Worm (Caenorhabditis elegans) whole organism, young adult: ENCODE measurements around the gene ZK512.2.

Experiments
- ama-1 ChIP-seq, 3 experiments: fragments of 150-350 bp in 1 of 3; sonication (generic microtip) in 2 of 3; optimal IDR thresholded peaks; 2 replicates each; lab custom pipeline; 2014 to 2018; ENCODE audit warnings: missing biosample characterization in 2 of 3, missing genetic modification characterization in 2 of 3, missing genetic modification reagents in 2 of 3
- aptf-2 ChIP-seq: fragments of 200-800 bp; sonication (Bioruptor generic); conservative IDR thresholded peaks from 2 replicates; pipeline ENCODE4 v1.3.6; 2022; ENCODE audit warnings: missing genetic modification reagents, missing genetic modification characterization, missing compliant biosample characterization
- bed-1 ChIP-seq: fragments of 200-800 bp; sonication (Bioruptor generic); IDR thresholded peaks from 2 replicates; pipeline ENCODE4 v1.3.6; 2022; ENCODE audit warnings: missing genetic modification reagents, missing genetic modification characterization, missing compliant biosample characterization
- efl-1 ChIP-seq: fragments of 150-350 bp; optimal IDR thresholded peaks from 2 replicates; lab custom pipeline; 2014; ENCODE audit warnings: missing biosample characterization, missing genetic modification reagents, missing genetic modification characterization
- him-1 ChIP-seq: sonication (generic microtip); optimal IDR thresholded peaks from 2 replicates; lab custom pipeline; 2016; ENCODE audit warnings: missing genotype, missing genetic modification reagents, missing genetic modification characterization, missing compliant biosample characterization
- hmg-20 ChIP-seq: fragments of 200-800 bp; sonication (Bioruptor generic); IDR thresholded peaks from 2 replicates; pipeline ENCODE4 v1.3.6; 2022; ENCODE audit warnings: missing genetic modification reagents, missing genetic modification characterization, missing compliant biosample characterization
- lin-54 ChIP-seq: fragments of 200-800 bp; sonication (Bioruptor generic); optimal IDR thresholded peaks from 2 replicates; lab custom pipeline; 2018; ENCODE audit warnings: mild to moderate bottlenecking, missing genetic modification characterization, missing compliant biosample characterization
- madf-10 ChIP-seq: sonication (generic microtip); optimal IDR thresholded peaks from 2 replicates; lab custom pipeline; 2016; ENCODE audit warnings: mild to moderate bottlenecking, missing genetic modification characterization, missing compliant biosample characterization
- nfya-1 ChIP-seq: sonication (generic microtip); optimal IDR thresholded peaks from 2 replicates; lab custom pipeline; 2017; ENCODE audit warnings: antibody characterized with exemption, missing compliant biosample characterization, missing genetic modification characterization, borderline replicate concordance; ENCODE audit not compliant: insufficient read depth
- unc-130 ChIP-seq: sonication (generic microtip); optimal IDR thresholded peaks from 2 replicates; lab custom pipeline; 2016; ENCODE audit warnings: missing genetic modification reagents, missing genetic modification characterization, missing compliant biosample characterization
- ztf-26 ChIP-seq: sonication (generic microtip); optimal IDR thresholded peaks from 2 replicates; lab custom pipeline; 2017; ENCODE audit warnings: missing genetic modification characterization, missing compliant biosample characterization

DNA sequence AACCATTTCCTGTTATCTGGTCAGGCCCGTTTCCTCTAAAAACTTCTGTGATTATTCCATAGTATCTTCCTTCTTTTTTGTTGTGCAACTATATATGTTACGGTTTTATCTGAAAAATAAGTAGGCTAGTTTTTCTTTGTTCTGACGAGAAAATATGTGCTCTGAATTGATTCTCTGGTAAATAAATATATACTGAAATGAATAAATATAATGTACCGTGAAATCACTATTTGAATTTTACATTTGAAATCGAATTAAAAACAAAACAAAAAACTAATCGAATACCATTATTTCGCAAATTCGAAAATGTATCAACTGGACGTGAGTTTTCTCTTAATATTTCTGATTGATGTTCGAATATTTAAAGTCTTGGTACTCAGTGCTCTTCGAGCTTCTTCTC is 14.0 kb downstream of the ZK512.2 start, which contains the start of gene ZK512.10:
- no peak for TF ChIP-seq ztf-26 (tag; lab: Kevin White, UChicago)
- TF ChIP-seq ama-1 (optimal IDR thresholded peaks at IDR 0.05; lab: Kevin White, UChicago): no peak
- TF ChIP-seq ama-1 (GFP tag; optimal IDR thresholded peaks at IDR 0.05; lab: Kevin White, UChicago): no peak
- no peak for TF ChIP-seq madf-10
- TF ChIP-seq him-1 (tag; lab: Kevin White, UChicago): no peak
- TF ChIP-seq aptf-2 (GFP tag; lab: Robert Waterston, UW): no peak
- TF ChIP-seq lin-54 (GFP tag; lab: Kevin White, UChicago): no peak
- TF ChIP-seq nfya-1 (tag; lab: Kevin White, UChicago): no peak
- no peak for TF ChIP-seq unc-130 (GFP tag; lab: Kevin White, UChicago)
- TF ChIP-seq hmg-20 (GFP tag; lab: Robert Waterston, UW): no peak
- TF ChIP-seq bed-1 (GFP tag; lab: Robert Waterston, UW): no peak
- no peak for TF ChIP-seq efl-1 (GFP tag; lab: Kevin White, UChicago)
